Worm (Caenorhabditis elegans) whole organism, L3 larva: ENCODE results near the gene ubxn-5.

Experiments used
- egl-5 ChIP-seq: fragments of 150-350 bp; optimal IDR thresholded peaks from 2 replicates; lab custom pipeline; 2017; ENCODE audit warnings: missing biosample characterization, missing genetic modification reagents, missing genetic modification characterization, inconsistent platforms
- elt-2 ChIP-seq: sonication (generic microtip); optimal IDR thresholded peaks from 2 replicates; lab custom pipeline; 2016; ENCODE audit warnings: missing genetic modification reagents, mild to moderate bottlenecking, missing genetic modification characterization, missing compliant biosample characterization
- elt-3 ChIP-seq, 3 experiments: fragments of 150-350 bp in 1 of 3; sonication (generic microtip) in 2 of 3; optimal IDR thresholded peaks; 2 replicates in 2 of 3; 4 replicates in 1 of 3; lab custom pipeline; 2014 to 2017; ENCODE audit warnings: missing biosample characterization in 3 of 3, missing genetic modification characterization in 3 of 3
- fkh-10 ChIP-seq: sonication (generic microtip); optimal IDR thresholded peaks from 2 replicates; lab custom pipeline; 2017; ENCODE audit warnings: missing biosample characterization, missing genetic modification reagents, missing genetic modification characterization
- mdl-1 ChIP-seq: fragments of 150-350 bp; optimal IDR thresholded peaks from 2 replicates; lab custom pipeline; 2014; ENCODE audit warnings: missing biosample characterization, missing genetic modification characterization
- nhr-12 ChIP-seq: fragments of 150-350 bp; optimal IDR thresholded peaks from 2 replicates; lab custom pipeline; 2014; ENCODE audit warnings: missing biosample characterization, missing genetic modification characterization
- nhr-25 ChIP-seq: sonication (generic microtip); optimal IDR thresholded peaks from 2 replicates; lab custom pipeline; 2017; ENCODE audit warnings: missing biosample characterization, missing genetic modification characterization
- pqm-1 ChIP-seq: fragments of 150-350 bp; optimal IDR thresholded peaks from 2 replicates; lab custom pipeline; 2017; ENCODE audit warnings: missing biosample characterization, missing genetic modification characterization, inconsistent platforms
- unc-39 ChIP-seq: sonication (generic microtip); optimal IDR thresholded peaks from 4 replicates; lab custom pipeline; 2017; ENCODE audit warnings: missing biosample characterization, missing genetic modification characterization
- unc-62 ChIP-seq: fragments of 150-350 bp; sonication (generic microtip); optimal IDR thresholded peaks from 4 replicates; lab custom pipeline; 2014; ENCODE audit warnings: missing biosample characterization, missing genetic modification reagents, missing genetic modification characterization
- zag-1 ChIP-seq: fragments of 150-350 bp; optimal IDR thresholded peaks from 2 replicates; lab custom pipeline; 2014; ENCODE audit warnings: missing biosample characterization, missing genetic modification characterization
- ztf-11 ChIP-seq: fragments of 150-350 bp; optimal IDR thresholded peaks from 2 replicates; lab custom pipeline; 2014; ENCODE audit warnings: missing biosample characterization, missing genetic modification characterization
- ztf-4 ChIP-seq: fragments of 150-350 bp; optimal IDR thresholded peaks from 2 replicates; lab custom pipeline; 2014; ENCODE audit warnings: missing biosample characterization, missing genetic modification characterization

ce11 chrII:10192207-10192606 lies 42.1 kb downstream of the ubxn-5 start, which contains the start of gene R05H5.7:
- TF ChIP-seq nhr-25 (tag; lab: Kevin White, UChicago): no peak
- no peak for TF ChIP-seq fkh-10
- no peak for TF ChIP-seq unc-39 (tag; lab: Kevin White, UChicago)
- no peak for TF ChIP-seq mdl-1
- no peak for TF ChIP-seq ztf-11 (tag; lab: Kevin White, UChicago)
- TF ChIP-seq pqm-1: no peak
- no peak for TF ChIP-seq unc-62 (GFP tag; lab: Kevin White, UChicago)
- no peak for TF ChIP-seq elt-2 (tag; lab: Kevin White, UChicago)
- no peak for TF ChIP-seq ztf-4 (tag; lab: Kevin White, UChicago)
- TF ChIP-seq egl-5: no peak
- TF ChIP-seq nhr-12: no peak
- TF ChIP-seq elt-3 (tag; optimal IDR thresholded peaks at IDR 0.05; lab: Kevin White, UChicago): no peak
- no peak for TF ChIP-seq zag-1 (tag; lab: Kevin White, UChicago)
